Worm (Caenorhabditis elegans): Measurements from ENCODE around the gene T26C12.1.

ce11 chrIV:3211929-3212328 is 46.8 kb upstream of the T26C12.1 start:
- TF ChIP-seq ztf-23 (GFP tag; IDR thresholded peaks at IDR 0.05): no peak
- no peak for TF ChIP-seq flt-1 (GFP tag; IDR thresholded peaks at IDR 0.05)
